Fruit fly (Drosophila melanogaster) whole organism, wandering third instar larva: Measurements from ENCODE around the gene CG13408.
A peak's percentile ranks its signal among the peaks of the same experiment; 100 is the strongest.

Source experiments
- CrebA ChIP-seq: fragments of 200-800 bp; sonication (Bioruptor generic); optimal IDR thresholded peaks from 2 replicates; lab custom pipeline; 2016; ENCODE audit warnings: missing biosample characterization, mild to moderate bottlenecking, missing genetic modification characterization, borderline replicate concordance
- Hnf4 ChIP-seq: fragments of 200-800 bp; sonication (Bioruptor generic); optimal IDR thresholded peaks from 2 replicates; lab custom pipeline; 2016; ENCODE audit warnings: missing biosample characterization, mild to moderate bottlenecking, missing genetic modification characterization
- Jra ChIP-seq: sonication (Bioruptor generic); optimal IDR thresholded peaks from 2 replicates; lab custom pipeline; 2016; ENCODE audit warnings: missing biosample characterization, missing genetic modification characterization
- Myc ChIP-seq: fragments of >200 bp; optimal IDR thresholded peaks from 2 replicates; lab custom pipeline; 2017
- dsf ChIP-seq: sonication (Bioruptor generic); optimal IDR thresholded peaks from 2 replicates; lab custom pipeline; 2016; ENCODE audit warnings: missing biosample characterization, missing genetic modification characterization, borderline replicate concordance
- ey ChIP-seq: fragments of 200-800 bp; sonication (Bioruptor generic); optimal IDR thresholded peaks from 2 replicates; lab custom pipeline; 2016; ENCODE audit warnings: missing biosample characterization, missing genetic modification characterization
- fru ChIP-seq: fragments of 200-800 bp; sonication (Bioruptor generic); optimal IDR thresholded peaks from 3 replicates; lab custom pipeline; 2016; ENCODE audit warnings: missing biosample characterization, mild to moderate bottlenecking, missing genetic modification characterization
- jim ChIP-seq: fragments of 175-275, 200-325 bp; sonication (Bioruptor generic); optimal IDR thresholded peaks from 2 replicates; lab custom pipeline; 2016; ENCODE audit warnings: missing biosample characterization, mild to moderate bottlenecking, missing genetic modification characterization
- lola ChIP-seq: fragments of >200 bp; optimal IDR thresholded peaks from 2 replicates; lab custom pipeline; 2017; ENCODE audit warnings: missing biosample characterization, missing genetic modification characterization
- rgr ChIP-seq: fragments of 200-800 bp; sonication (Bioruptor generic); optimal IDR thresholded peaks from 3 replicates; lab custom pipeline; 2016; ENCODE audit warnings: missing biosample characterization, mild to moderate bottlenecking, missing genetic modification characterization
- tai ChIP-seq: sonication (Bioruptor generic); optimal IDR thresholded peaks from 2 replicates; lab custom pipeline; 2016; ENCODE audit warnings: missing biosample characterization, missing genetic modification characterization
- usp ChIP-seq: fragments of >200 bp; optimal IDR thresholded peaks from 2 replicates; lab custom pipeline; 2017; ENCODE audit warnings: missing biosample characterization, missing genetic modification characterization

DNA sequence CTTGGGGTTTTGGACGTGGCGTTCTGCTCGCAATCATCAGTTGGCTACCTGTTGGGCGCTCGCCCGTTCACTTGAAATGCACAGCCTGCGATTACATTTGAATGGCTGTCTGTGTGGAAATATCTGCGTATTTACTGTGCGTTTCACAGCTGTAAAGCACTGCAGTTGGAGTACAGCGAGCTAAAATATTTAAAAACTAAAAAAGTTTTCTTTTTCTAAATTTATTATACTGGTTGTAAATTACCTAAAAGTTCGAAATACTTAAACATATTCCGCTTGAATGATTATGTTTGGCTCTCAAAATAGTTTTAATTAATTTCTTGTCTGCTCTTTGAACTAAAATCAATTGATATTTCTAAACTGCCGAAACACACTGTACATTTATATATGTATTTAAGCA, 34.0 kb upstream of the CG13408 start:
- TF ChIP-seq tai (GFP tag; lab: Kevin White, UChicago) (no peak), fru (GFP tag; lab: Kevin White, UChicago) (peak; percentile 31), lola (GFP tag; lab: Kevin White, UChicago) (no peak), Myc (lab: Kevin White, UChicago) (no peak), Hnf4 (GFP tag; lab: Kevin White, UChicago) (no peak), jim (GFP tag; lab: Kevin White, UChicago) (no peak), dsf (GFP tag; lab: Kevin White, UChicago) (no peak), ey (GFP tag; lab: Kevin White, UChicago) (peak; percentile 11), rgr (no peak), Jra (GFP tag; lab: Kevin White, UChicago) (no peak), CrebA (no peak), usp (GFP tag; lab: Kevin White, UChicago) (no peak)
